Worm (Caenorhabditis elegans): ENCODE measurements around the gene Y22F5A.11.

DNA sequence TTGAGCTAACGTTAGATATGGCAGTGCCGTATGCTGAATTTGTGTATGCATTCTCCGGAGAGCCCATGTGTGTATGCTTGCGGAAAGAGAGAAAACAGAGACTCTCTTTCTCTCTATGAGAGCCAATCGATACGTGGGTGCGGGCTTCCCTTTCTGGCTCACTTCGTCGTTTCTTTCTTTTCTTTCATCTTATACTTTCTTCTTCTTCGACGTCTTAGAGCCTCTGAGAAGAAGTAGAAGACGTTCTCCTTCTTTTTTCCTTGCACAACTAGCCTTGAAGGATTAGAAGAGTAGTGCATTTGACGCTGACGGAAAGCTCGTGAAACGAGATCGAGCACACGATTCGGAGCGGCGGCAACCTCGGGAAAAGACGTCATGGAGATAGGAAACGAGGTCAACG is 1.6 kb downstream of the Y22F5A.11 start:
- no peak for TF ChIP-seq B0310.2 (tag; optimal IDR thresholded peaks at IDR 0.05)
- no peak for TF ChIP-seq scrt-1 (GFP tag; IDR thresholded peaks at IDR 0.05)
- no peak for TF ChIP-seq ama-1 (optimal IDR thresholded peaks at IDR 0.05)
- TF ChIP-seq hmg-4 (GFP tag; optimal IDR thresholded peaks at IDR 0.05) = no peak
- TF ChIP-seq tbx-11 (GFP tag; IDR thresholded peaks at IDR 0.05) = no peak
- no peak for TF ChIP-seq ceh-36 (tag; optimal IDR thresholded peaks at IDR 0.05)
- TF ChIP-seq pes-1 (GFP tag; IDR thresholded peaks at IDR 0.05) = no peak
- TF ChIP-seq hnd-1 (tag; optimal IDR thresholded peaks at IDR 0.05) = no peak
